Worm (Caenorhabditis elegans) whole organism, mixed stage, embryonic: Measurements from ENCODE around the gene Y69E1A.5.

Experiments used
- blmp-1 ChIP-seq: fragments of 150-350 bp; optimal IDR thresholded peaks from 2 replicates; lab custom pipeline; 2014; ENCODE audit warnings: missing biosample characterization, missing genetic modification characterization
- elt-1 ChIP-seq: sonication (generic microtip); optimal IDR thresholded peaks from 2 replicates; lab custom pipeline; 2017; ENCODE audit warnings: missing genetic modification characterization, mild to moderate bottlenecking, missing compliant biosample characterization, antibody characterized with exemption, moderate library complexity, borderline replicate concordance; ENCODE audit not compliant: insufficient read depth
- hlh-1 ChIP-seq: fragments of 150-350 bp; optimal IDR thresholded peaks from 2 replicates; lab custom pipeline; 2014; ENCODE audit warnings: missing biosample characterization, missing genetic modification reagents, missing genetic modification characterization
- mep-1 ChIP-seq: fragments of 150-350 bp; optimal IDR thresholded peaks from 2 replicates; lab custom pipeline; 2017; ENCODE audit warnings: missing biosample characterization, missing genetic modification reagents, missing genetic modification characterization, inconsistent platforms
- nhr-237 ChIP-seq: fragments of 150-350 bp; optimal IDR thresholded peaks from 2 replicates; lab custom pipeline; 2014; ENCODE audit warnings: missing biosample characterization, missing genetic modification characterization
- nhr-76 ChIP-seq: sonication (generic microtip); optimal IDR thresholded peaks from 2 replicates; lab custom pipeline; 2017; ENCODE audit warnings: missing biosample characterization, missing genetic modification characterization
- pha-4 ChIP-seq: fragments of 150-350 bp; optimal IDR thresholded peaks from 2 replicates; lab custom pipeline; 2018; ENCODE audit warnings: missing biosample characterization, missing genetic modification reagents, missing genetic modification characterization
- snpc-4 ChIP-seq: fragments of 150-350 bp; optimal IDR thresholded peaks from 2 replicates; lab custom pipeline; 2014; ENCODE audit warnings: missing biosample characterization, missing genetic modification characterization
- unc-120 ChIP-seq: sonication (generic microtip); optimal IDR thresholded peaks from 2 replicates; lab custom pipeline; 2017; ENCODE audit warnings: missing genetic modification characterization, missing compliant biosample characterization; ENCODE audit not compliant: poor library complexity, severe bottlenecking
- unc-62 ChIP-seq: fragments of 150-350 bp; optimal IDR thresholded peaks from 2 replicates; lab custom pipeline; 2014; ENCODE audit warnings: missing biosample characterization, missing genetic modification reagents, missing genetic modification characterization
- ztf-11 ChIP-seq: fragments of 150-350 bp; optimal IDR thresholded peaks from 2 replicates; lab custom pipeline; 2014; ENCODE audit warnings: missing biosample characterization, missing genetic modification characterization

- no peak for TF ChIP-seq nhr-237
- TF ChIP-seq pha-4 (tag; lab: Kevin White, UChicago) = no peak
- no peak for TF ChIP-seq blmp-1 (tag; lab: Kevin White, UChicago)
- TF ChIP-seq nhr-76 = no peak
- no peak for TF ChIP-seq elt-1 (tag; lab: Kevin White, UChicago)
- no peak for TF ChIP-seq mep-1 (tag; lab: Kevin White, UChicago)
- TF ChIP-seq hlh-1 = no peak
- TF ChIP-seq unc-62 (GFP tag; lab: Kevin White, UChicago) = no peak
- no peak for TF ChIP-seq unc-120 (tag; lab: Kevin White, UChicago)
- TF ChIP-seq snpc-4 = no peak
- no peak for TF ChIP-seq ztf-11 (tag; lab: Kevin White, UChicago)
These were observed 6.9 kb downstream of the Y69E1A.5 start for ce11 chrIV:10950363-10951214.
